Worm (Caenorhabditis elegans): ENCODE measurements around the gene lin-46.

ce11 chrV:12950812-12951528 is 17.7 kb upstream of the lin-46 start, which contains the start of the genes T16G1.9 and T16G1.18:
- TF ChIP-seq snpc-4 (tag; optimal IDR thresholded peaks at IDR 0.05) (peak; percentile 28), mbf-1 (tag; optimal IDR thresholded peaks at IDR 0.05) (no peak), peb-1 (tag; optimal IDR thresholded peaks at IDR 0.05) (no peak), nhr-237 (tag; optimal IDR thresholded peaks at IDR 0.05) (no peak), ztf-11 (tag; optimal IDR thresholded peaks at IDR 0.05) (no peak), nhr-23 (tag; optimal IDR thresholded peaks at IDR 0.05) (no peak), lsy-2 (tag; optimal IDR thresholded peaks at IDR 0.05) (peak in 1 of 2 experiments; percentile 70)
